Worm (Caenorhabditis elegans) whole organism, midembryonic: ENCODE measurements around the gene clp-1.

Experiments used
- T22C8.4 ChIP-seq: fragments of 200-800 bp; sonication (Bioruptor generic); IDR thresholded peaks from 2 replicates; pipeline ENCODE4 v1.3.6; 2022; ENCODE audit warnings: missing genetic modification characterization, missing compliant biosample characterization
- cog-1 ChIP-seq: sonication (generic microtip); optimal IDR thresholded peaks from 2 replicates; lab custom pipeline; 2016; ENCODE audit warnings: missing genetic modification characterization, missing compliant biosample characterization
- ref-1 ChIP-seq: fragments of 200-800 bp; sonication (Bioruptor generic); conservative IDR thresholded peaks from 2 replicates; pipeline ENCODE4 v1.3.6; 2022; ENCODE audit warnings: missing genetic modification reagents, missing genetic modification characterization, missing compliant biosample characterization
- tab-1 ChIP-seq: fragments of 200-800 bp; sonication (Bioruptor generic); IDR thresholded peaks from 2 replicates; pipeline ENCODE4 v1.3.6; 2022; ENCODE audit warnings: missing genetic modification characterization, missing compliant biosample characterization
- ztf-23 ChIP-seq: fragments of 200-800 bp; sonication (Bioruptor generic); IDR thresholded peaks from 2 replicates; pipeline ENCODE4 v1.3.6; 2022; ENCODE audit warnings: missing genetic modification reagents, missing genetic modification characterization, missing compliant biosample characterization
- ztf-29 ChIP-seq: fragments of 200-800 bp; sonication (Bioruptor generic); IDR thresholded peaks from 2 replicates; pipeline ENCODE4 v1.3.6; 2022; ENCODE audit warnings: missing genetic modification reagents, missing genetic modification characterization, missing compliant biosample characterization

DNA sequence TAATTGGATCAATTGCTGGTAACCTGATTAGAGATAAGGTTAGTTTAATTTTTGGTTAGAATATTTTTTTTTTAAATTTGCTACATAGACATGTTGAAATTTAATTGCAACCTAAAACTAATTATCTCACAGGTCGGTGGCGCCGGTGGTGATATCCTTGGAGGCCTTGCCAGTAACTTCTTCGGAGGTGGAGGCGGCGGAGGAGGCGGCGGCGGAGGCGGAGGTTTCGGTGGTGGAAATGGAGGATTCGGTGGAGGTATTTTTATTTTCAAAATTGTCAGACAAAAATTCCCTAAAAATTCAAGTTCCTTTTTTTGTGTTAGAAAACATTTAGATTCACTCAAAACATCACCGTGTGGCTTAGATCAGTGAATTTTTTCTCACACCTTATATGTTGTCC, 1.5 kb downstream of the clp-1 start:
- TF ChIP-seq ztf-23 (GFP tag; lab: Robert Waterston, UW), result no peak
- no peak for TF ChIP-seq ref-1
- no peak for TF ChIP-seq tab-1 (GFP tag; lab: Robert Waterston, UW)
- TF ChIP-seq ztf-29, result no peak
- no peak for TF ChIP-seq cog-1 (tag; lab: Kevin White, UChicago)
- no peak for TF ChIP-seq T22C8.4 (GFP tag; lab: Robert Waterston, UW)
